Worm (Caenorhabditis elegans) whole organism, L3 larva: Measurements from ENCODE around the gene ZC317.6.

Source experiments
- ama-1 ChIP-seq: fragments of 150-350 bp; optimal IDR thresholded peaks from 2 replicates; lab custom pipeline; 2018
- ceh-82 ChIP-seq: fragments of 150-350 bp; optimal IDR thresholded peaks from 2 replicates; lab custom pipeline; 2014; ENCODE audit warnings: missing biosample characterization, missing genetic modification characterization
- egl-27 ChIP-seq: sonication (generic microtip); optimal IDR thresholded peaks from 4 replicates; lab custom pipeline; 2017; ENCODE audit warnings: missing biosample characterization, missing genetic modification reagents, missing genetic modification characterization
- elt-2 ChIP-seq: sonication (generic microtip); optimal IDR thresholded peaks from 2 replicates; lab custom pipeline; 2016; ENCODE audit warnings: missing genetic modification reagents, mild to moderate bottlenecking, missing genetic modification characterization, missing compliant biosample characterization
- jun-1 ChIP-seq: fragments of 150-350 bp; optimal IDR thresholded peaks from 2 replicates; lab custom pipeline; 2014; ENCODE audit warnings: missing biosample characterization, missing genetic modification reagents, missing genetic modification characterization
- lin-15B ChIP-seq: fragments of 150-350 bp; optimal IDR thresholded peaks from 2 replicates; lab custom pipeline; 2014; ENCODE audit warnings: missing biosample characterization, missing genetic modification characterization
- mdl-1 ChIP-seq: fragments of 150-350 bp; optimal IDR thresholded peaks from 2 replicates; lab custom pipeline; 2014; ENCODE audit warnings: missing biosample characterization, missing genetic modification characterization
- nhr-77 ChIP-seq: fragments of 150-350 bp; optimal IDR thresholded peaks from 2 replicates; lab custom pipeline; 2014; ENCODE audit warnings: missing biosample characterization, missing genetic modification characterization
- pqm-1 ChIP-seq: fragments of 150-350 bp; optimal IDR thresholded peaks from 2 replicates; lab custom pipeline; 2017; ENCODE audit warnings: missing biosample characterization, missing genetic modification characterization, inconsistent platforms
- sea-2 ChIP-seq: fragments of 150-350 bp; sonication (generic microtip); optimal IDR thresholded peaks from 4 replicates; lab custom pipeline; 2014; ENCODE audit warnings: missing biosample characterization, missing genetic modification reagents, missing genetic modification characterization
- snpc-4 ChIP-seq: fragments of 150-350 bp; optimal IDR thresholded peaks from 2 replicates; lab custom pipeline; 2014; ENCODE audit warnings: missing biosample characterization, missing genetic modification characterization

DNA sequence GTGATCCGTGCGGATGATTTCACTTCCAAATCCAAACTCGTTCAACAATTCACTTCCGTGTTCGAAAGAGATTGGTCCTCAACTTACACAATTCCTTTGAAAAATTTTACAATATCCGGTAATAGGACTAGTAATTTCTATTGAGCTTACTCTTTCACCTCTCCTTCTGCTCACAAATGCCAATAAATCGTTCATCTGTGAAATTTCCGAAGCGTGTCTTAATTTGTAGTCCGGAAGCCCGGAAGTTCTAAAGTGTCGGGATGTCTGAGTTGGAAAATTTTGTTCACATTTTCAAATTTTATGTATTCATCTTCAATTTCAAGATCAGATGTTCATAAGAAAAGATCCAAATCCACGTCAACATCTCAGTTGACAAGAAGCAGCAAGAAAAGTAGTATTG lies 25.1 kb upstream of the ZC317.6 start, which contains the start of gene T05C3.2:
- no peak for TF ChIP-seq sea-2 (GFP tag; lab: Kevin White, UChicago)
- no peak for TF ChIP-seq lin-15B
- TF ChIP-seq mdl-1 (tag; lab: Kevin White, UChicago) = no peak
- no peak for TF ChIP-seq elt-2 (tag; lab: Kevin White, UChicago)
- no peak for TF ChIP-seq egl-27 (tag; lab: Kevin White, UChicago)
- TF ChIP-seq pqm-1 (tag; lab: Kevin White, UChicago) = no peak
- no peak for TF ChIP-seq jun-1 (tag; lab: Kevin White, UChicago)
- TF ChIP-seq snpc-4 (tag; lab: Kevin White, UChicago) = no peak
- no peak for TF ChIP-seq ama-1 (lab: Kevin White, UChicago)
- no peak for TF ChIP-seq nhr-77 (tag; lab: Kevin White, UChicago)
- no peak for TF ChIP-seq ceh-82
